Worm (Caenorhabditis elegans) whole organism, late embryonic: Measurements from ENCODE around the gene srh-203.

ENCODE experiments used
- C38D4.7 ChIP-seq: fragments of 200-800 bp; sonication (Bioruptor generic); optimal IDR thresholded peaks from 2 replicates; lab custom pipeline; 2018; ENCODE audit warnings: mild to moderate bottlenecking, missing genetic modification characterization, moderate library complexity, missing compliant biosample characterization
- F13H6.1 ChIP-seq: sonication (generic microtip); optimal IDR thresholded peaks from 2 replicates; lab custom pipeline; 2016; ENCODE audit warnings: missing genetic modification characterization, missing compliant biosample characterization
- K02D7.2 ChIP-seq: sonication (generic microtip); optimal IDR thresholded peaks from 2 replicates; lab custom pipeline; 2017; ENCODE audit warnings: mild to moderate bottlenecking, missing genetic modification characterization, missing compliant biosample characterization
- T23F11.4 ChIP-seq: fragments of 200-800 bp; sonication (Bioruptor generic); optimal IDR thresholded peaks from 2 replicates; lab custom pipeline; 2018; ENCODE audit warnings: mild to moderate bottlenecking, missing genetic modification characterization, missing compliant biosample characterization
- Y22D7AL.16 ChIP-seq: sonication (generic microtip); optimal IDR thresholded peaks from 2 replicates; lab custom pipeline; 2016; ENCODE audit warnings: missing genetic modification characterization, missing compliant biosample characterization
- ahr-1 ChIP-seq: sonication (generic microtip); optimal IDR thresholded peaks from 2 replicates; lab custom pipeline; 2016; ENCODE audit warnings: missing genetic modification characterization, missing compliant biosample characterization
- ceh-18 ChIP-seq: sonication (generic microtip); optimal IDR thresholded peaks from 2 replicates; lab custom pipeline; 2016; ENCODE audit warnings: missing genetic modification characterization, missing compliant biosample characterization
- ceh-19 ChIP-seq: fragments of 200-800 bp; sonication (Bioruptor generic); optimal IDR thresholded peaks from 2 replicates; lab custom pipeline; 2018; ENCODE audit warnings: mild to moderate bottlenecking, missing genetic modification characterization, missing compliant biosample characterization
- ceh-22 ChIP-seq: sonication (generic microtip); optimal IDR thresholded peaks from 2 replicates; lab custom pipeline; 2017; ENCODE audit warnings: missing biosample characterization, missing genetic modification characterization
- ceh-24 ChIP-seq: sonication (generic microtip); optimal IDR thresholded peaks from 2 replicates; lab custom pipeline; 2016; ENCODE audit warnings: mild to moderate bottlenecking, missing genetic modification characterization, missing compliant biosample characterization
- ceh-31 ChIP-seq: sonication (generic microtip); optimal IDR thresholded peaks from 2 replicates; lab custom pipeline; 2016; ENCODE audit warnings: missing genetic modification characterization, missing compliant biosample characterization
- ceh-34 ChIP-seq: sonication (generic microtip); optimal IDR thresholded peaks from 2 replicates; lab custom pipeline; 2016; ENCODE audit warnings: mild to moderate bottlenecking, missing genetic modification characterization, missing compliant biosample characterization
- ceh-45 ChIP-seq: fragments of 200-800 bp; sonication (Bioruptor generic); IDR thresholded peaks from 2 replicates; pipeline ENCODE4 v1.3.6; 2022; ENCODE audit warnings: missing genetic modification reagents, missing genetic modification characterization, missing compliant biosample characterization
- ceh-48 ChIP-seq: sonication (generic microtip); optimal IDR thresholded peaks from 2 replicates; lab custom pipeline; 2016; ENCODE audit warnings: missing genetic modification characterization, inconsistent platforms, missing compliant biosample characterization
- ceh-6 ChIP-seq: fragments of 200-800 bp; sonication (Bioruptor generic); optimal IDR thresholded peaks from 2 replicates; lab custom pipeline; 2018; ENCODE audit warnings: mild to moderate bottlenecking, missing genetic modification characterization, missing compliant biosample characterization
- che-1 ChIP-seq: sonication (generic microtip); optimal IDR thresholded peaks from 2 replicates; lab custom pipeline; 2016; ENCODE audit warnings: mild to moderate bottlenecking, missing genetic modification characterization, missing compliant biosample characterization
- fkh-10 ChIP-seq: fragments of 150-350 bp; optimal IDR thresholded peaks from 2 replicates; lab custom pipeline; 2014; ENCODE audit warnings: missing biosample characterization, missing genetic modification reagents, missing genetic modification characterization
- fkh-6 ChIP-seq: sonication (generic microtip); optimal IDR thresholded peaks from 2 replicates; lab custom pipeline; 2016; ENCODE audit warnings: missing genetic modification characterization, missing compliant biosample characterization
- gmeb-2 ChIP-seq: sonication (generic microtip); optimal IDR thresholded peaks from 2 replicates; lab custom pipeline; 2016; ENCODE audit warnings: missing genetic modification characterization, inconsistent platforms, missing compliant biosample characterization
- hlh-30 ChIP-seq: sonication (generic microtip); optimal IDR thresholded peaks from 2 replicates; lab custom pipeline; 2017; ENCODE audit warnings: antibody characterized with exemption, missing genetic modification characterization, missing compliant biosample characterization; ENCODE audit not compliant: insufficient read depth
- hlh-8 ChIP-seq: sonication (generic microtip); optimal IDR thresholded peaks from 2 replicates; lab custom pipeline; 2016; ENCODE audit warnings: missing genotype, missing genetic modification characterization, missing compliant biosample characterization
- madf-2 ChIP-seq: sonication (generic microtip); optimal IDR thresholded peaks from 2 replicates; lab custom pipeline; 2017; ENCODE audit warnings: missing genetic modification characterization, missing compliant biosample characterization
- nhr-11 ChIP-seq: fragments of 150-350 bp; optimal IDR thresholded peaks from 2 replicates; lab custom pipeline; 2014; ENCODE audit warnings: missing biosample characterization, missing genetic modification characterization
- nhr-232 ChIP-seq: sonication (generic microtip); optimal IDR thresholded peaks from 2 replicates; lab custom pipeline; 2016; ENCODE audit warnings: missing genetic modification characterization, missing compliant biosample characterization
- npax-4 ChIP-seq: sonication (generic microtip); optimal IDR thresholded peaks from 2 replicates; lab custom pipeline; 2016; ENCODE audit warnings: missing genetic modification characterization, missing compliant biosample characterization
- odd-2 ChIP-seq: sonication (generic microtip); optimal IDR thresholded peaks from 2 replicates; lab custom pipeline; 2017; ENCODE audit warnings: antibody characterized with exemption, mild to moderate bottlenecking, missing genetic modification characterization, missing compliant biosample characterization
- pag-3 ChIP-seq: sonication (generic microtip); optimal IDR thresholded peaks from 2 replicates; lab custom pipeline; 2016; ENCODE audit warnings: missing compliant biosample characterization, missing genetic modification characterization, borderline replicate concordance
- pat-9 ChIP-seq: fragments of 200-800 bp; sonication (Bioruptor generic); optimal IDR thresholded peaks from 2 replicates; lab custom pipeline; 2018; ENCODE audit warnings: mild to moderate bottlenecking, missing genetic modification characterization, moderate library complexity, missing compliant biosample characterization
- pha-2 ChIP-seq: sonication (generic microtip); optimal IDR thresholded peaks from 2 replicates; lab custom pipeline; 2017; ENCODE audit warnings: mild to moderate bottlenecking, missing genetic modification characterization, missing compliant biosample characterization
- pha-4 ChIP-seq: fragments of 150-350 bp; optimal IDR thresholded peaks from 2 replicates; lab custom pipeline; 2018; ENCODE audit warnings: missing biosample characterization, missing genetic modification reagents, missing genetic modification characterization
- pros-1 ChIP-seq: fragments of 150-350 bp; optimal IDR thresholded peaks from 2 replicates; lab custom pipeline; 2014; ENCODE audit warnings: missing biosample characterization, missing genetic modification reagents, missing genetic modification characterization
- sdc-2 ChIP-seq: sonication (generic microtip); optimal IDR thresholded peaks from 2 replicates; lab custom pipeline; 2016; ENCODE audit warnings: missing genotype, missing genetic modification characterization, missing compliant biosample characterization
- sox-4 ChIP-seq: sonication (generic microtip); optimal IDR thresholded peaks from 2 replicates; lab custom pipeline; 2017; ENCODE audit warnings: mild to moderate bottlenecking, missing genetic modification characterization, inconsistent platforms, missing compliant biosample characterization
- unc-3 ChIP-seq, 2 experiments: fragments of 200-800 bp in 1 of 2; sonication (Bioruptor generic) in 1 of 2; sonication (generic microtip) in 1 of 2; conservative IDR thresholded peaks in 1 of 2; optimal IDR thresholded peaks in 1 of 2; 2 replicates each; pipeline versions ENCODE4 v1.3.6 to Lab custom; 2016 to 2022; ENCODE audit warnings: missing compliant biosample characterization in 2 of 2, missing genetic modification characterization in 2 of 2, missing genetic modification reagents in 1 of 2
- unc-42 ChIP-seq: sonication (generic microtip); optimal IDR thresholded peaks from 2 replicates; lab custom pipeline; 2016; ENCODE audit warnings: missing genotype, missing genetic modification characterization, missing compliant biosample characterization
- unc-55 ChIP-seq: sonication (generic microtip); optimal IDR thresholded peaks from 2 replicates; lab custom pipeline; 2017; ENCODE audit warnings: missing biosample characterization, missing genetic modification reagents, missing genetic modification characterization
- unc-86 ChIP-seq: sonication (generic microtip); optimal IDR thresholded peaks from 2 replicates; lab custom pipeline; 2016; ENCODE audit warnings: missing genetic modification characterization, missing compliant biosample characterization

Gene srh-203

ce11 chrV:17436492-17436891, 19.6 kb downstream of the srh-203 start, which contains the start of gene F20E11.18:
Gene F20E11.18 (minus strand): TSS chrV:17436592.
- TF ChIP-seq ceh-18 (no peak), hlh-30 (no peak), fkh-10 (GFP tag; lab: Kevin White, UChicago) (no peak), ceh-24 (tag; lab: Kevin White, UChicago) (no peak), T23F11.4 (GFP tag; lab: Kevin White, UChicago) (no peak), pha-4 (tag; lab: Kevin White, UChicago) (no peak), ceh-22 (tag; lab: Kevin White, UChicago) (no peak), unc-3 (GFP tag; conservative IDR thresholded peaks at IDR 0.05; lab: Robert Waterston, UW) (no peak), unc-3 (tag; optimal IDR thresholded peaks at IDR 0.05; lab: Kevin White, UChicago) (no peak), pha-2 (no peak), unc-55 (GFP tag; lab: Kevin White, UChicago) (no peak), hlh-8 (tag; lab: Kevin White, UChicago) (no peak), gmeb-2 (tag; lab: Kevin White, UChicago) (no peak), F13H6.1 (tag; lab: Kevin White, UChicago) (no peak), Y22D7AL.16 (no peak), pat-9 (tag; lab: Kevin White, UChicago) (no peak)

- TF ChIP-seq fkh-6 (tag; lab: Kevin White, UChicago) (no peak), npax-4 (no peak), pha-4 (tag; lab: Kevin White, UChicago) (no peak), ceh-34 (tag; lab: Kevin White, UChicago) (no peak), nhr-232 (tag; lab: Kevin White, UChicago) (no peak), madf-2 (tag; lab: Kevin White, UChicago) (no peak), nhr-11 (tag; lab: Kevin White, UChicago) (no peak), unc-42 (tag; lab: Kevin White, UChicago) (no peak), K02D7.2 (tag; lab: Kevin White, UChicago) (no peak), ceh-6 (GFP tag; lab: Kevin White, UChicago) (no peak), ceh-31 (tag; lab: Kevin White, UChicago) (no peak)
These were observed 25.2 kb downstream of the srh-203 start, which contains the start of gene srbc-27 for ce11 chrV:17430903-17431302. Gene srbc-27 (plus strand): TSS chrV:17431203.

ce11 chrV:17430066-17430465, 26.0 kb downstream of the srh-203 start, which contains the start of gene T27C5.10:
Gene T27C5.10 (minus strand): TSS chrV:17430166.
- TF ChIP-seq ceh-18, result no peak
- no peak for TF ChIP-seq ahr-1 (tag; lab: Kevin White, UChicago)
- TF ChIP-seq pat-9 (tag; lab: Kevin White, UChicago), result no peak
- TF ChIP-seq odd-2, result no peak
- TF ChIP-seq ceh-19 (GFP tag; lab: Kevin White, UChicago), result no peak
- TF ChIP-seq, all 69 proteins: peak for 0

ce11 chrV:17429262-17429661, 26.8 kb downstream of the srh-203 start:
- TF ChIP-seq ceh-48 (tag; lab: Kevin White, UChicago), result no peak
- no peak for TF ChIP-seq ceh-31 (tag; lab: Kevin White, UChicago)
- no peak for TF ChIP-seq odd-2
- no peak for TF ChIP-seq ceh-45 (GFP tag; lab: Robert Waterston, UW)
- TF ChIP-seq sox-4 (tag; lab: Kevin White, UChicago), result no peak
- no peak for TF ChIP-seq pat-9 (tag; lab: Kevin White, UChicago)
- no peak for TF ChIP-seq unc-86 (tag; lab: Kevin White, UChicago)
- no peak for TF ChIP-seq C38D4.7 (GFP tag; lab: Kevin White, UChicago)
- no peak for TF ChIP-seq sdc-2 (tag; lab: Kevin White, UChicago)
- TF ChIP-seq che-1 (tag; lab: Kevin White, UChicago), result no peak
- no peak for TF ChIP-seq pros-1
- no peak for TF ChIP-seq T23F11.4 (GFP tag; lab: Kevin White, UChicago)
- TF ChIP-seq Y22D7AL.16, result no peak
- no peak for TF ChIP-seq ceh-18
- no peak for TF ChIP-seq npax-4
- no peak for TF ChIP-seq pag-3 (tag; lab: Kevin White, UChicago)
